Worm (Caenorhabditis elegans) whole organism, L3 larva: Measurements from ENCODE around the gene srx-84.

Experiments
- R02D3.7 ChIP-seq: fragments of 150-350 bp; optimal IDR thresholded peaks from 2 replicates; lab custom pipeline; 2014; ENCODE audit warnings: missing biosample characterization, missing genetic modification characterization
- ZK546.5 ChIP-seq: sonication (generic microtip); optimal IDR thresholded peaks from 2 replicates; lab custom pipeline; 2017; ENCODE audit warnings: missing biosample characterization, missing genetic modification characterization
- aly-2 ChIP-seq: fragments of 150-350 bp; optimal IDR thresholded peaks from 2 replicates; lab custom pipeline; 2014; ENCODE audit warnings: missing biosample characterization, missing genetic modification characterization
- ama-1 ChIP-seq: fragments of 150-350 bp; optimal IDR thresholded peaks from 2 replicates; lab custom pipeline; 2018
- ceh-16 ChIP-seq: sonication (generic microtip); optimal IDR thresholded peaks from 2 replicates; lab custom pipeline; 2017; ENCODE audit warnings: missing biosample characterization, missing genetic modification characterization
- ceh-28 ChIP-seq: fragments of 150-350 bp; optimal IDR thresholded peaks from 2 replicates; lab custom pipeline; 2014; ENCODE audit warnings: missing biosample characterization, missing genetic modification reagents, missing genetic modification characterization
- ceh-82 ChIP-seq: fragments of 150-350 bp; optimal IDR thresholded peaks from 2 replicates; lab custom pipeline; 2014; ENCODE audit warnings: missing biosample characterization, missing genetic modification characterization
- ceh-9 ChIP-seq: sonication (generic microtip); optimal IDR thresholded peaks from 2 replicates; lab custom pipeline; 2018; ENCODE audit warnings: missing biosample characterization, missing genetic modification characterization
- daf-12 ChIP-seq: fragments of 150-350 bp; optimal IDR thresholded peaks from 2 replicates; lab custom pipeline; 2014; ENCODE audit warnings: missing biosample characterization, missing genetic modification reagents, missing genetic modification characterization
- egl-27 ChIP-seq: sonication (generic microtip); optimal IDR thresholded peaks from 4 replicates; lab custom pipeline; 2017; ENCODE audit warnings: missing biosample characterization, missing genetic modification reagents, missing genetic modification characterization
- egl-5 ChIP-seq: fragments of 150-350 bp; optimal IDR thresholded peaks from 2 replicates; lab custom pipeline; 2017; ENCODE audit warnings: missing biosample characterization, missing genetic modification reagents, missing genetic modification characterization, inconsistent platforms
- elt-1 ChIP-seq: fragments of 150-350 bp; optimal IDR thresholded peaks from 2 replicates; lab custom pipeline; 2014; ENCODE audit warnings: missing biosample characterization, missing genetic modification characterization
- elt-2 ChIP-seq: sonication (generic microtip); optimal IDR thresholded peaks from 2 replicates; lab custom pipeline; 2016; ENCODE audit warnings: missing genetic modification reagents, mild to moderate bottlenecking, missing genetic modification characterization, missing compliant biosample characterization
- elt-3 ChIP-seq, 3 experiments: fragments of 150-350 bp in 1 of 3; sonication (generic microtip) in 2 of 3; optimal IDR thresholded peaks; 2 replicates in 2 of 3; 4 replicates in 1 of 3; lab custom pipeline; 2014 to 2017; ENCODE audit warnings: missing biosample characterization in 3 of 3, missing genetic modification characterization in 3 of 3
- eor-1 ChIP-seq, 2 experiments: fragments of 150-350 bp; optimal IDR thresholded peaks; 2 replicates each; lab custom pipeline; 2014 to 2018; ENCODE audit warnings: missing biosample characterization in 2 of 2, missing genetic modification characterization in 2 of 2
- fkh-10 ChIP-seq: sonication (generic microtip); optimal IDR thresholded peaks from 2 replicates; lab custom pipeline; 2017; ENCODE audit warnings: missing biosample characterization, missing genetic modification reagents, missing genetic modification characterization
- fkh-2 ChIP-seq: fragments of 150-350 bp; optimal IDR thresholded peaks from 2 replicates; lab custom pipeline; 2014; ENCODE audit warnings: missing biosample characterization, missing genetic modification reagents, missing genetic modification characterization
- fos-1 ChIP-seq: fragments of 150-350 bp; optimal IDR thresholded peaks from 2 replicates; lab custom pipeline; 2014; ENCODE audit warnings: missing biosample characterization, missing genetic modification characterization
- hmg-11 ChIP-seq: sonication (generic microtip); optimal IDR thresholded peaks from 2 replicates; lab custom pipeline; 2016; ENCODE audit warnings: missing genetic modification characterization, missing compliant biosample characterization
- jun-1 ChIP-seq: fragments of 150-350 bp; optimal IDR thresholded peaks from 2 replicates; lab custom pipeline; 2014; ENCODE audit warnings: missing biosample characterization, missing genetic modification reagents, missing genetic modification characterization
- lin-15B ChIP-seq: fragments of 150-350 bp; optimal IDR thresholded peaks from 2 replicates; lab custom pipeline; 2014; ENCODE audit warnings: missing biosample characterization, missing genetic modification characterization
- lin-39 ChIP-seq: fragments of 150-350 bp; optimal IDR thresholded peaks from 2 replicates; lab custom pipeline; 2018; ENCODE audit warnings: missing biosample characterization, missing genetic modification reagents, missing genetic modification characterization
- lsy-12 ChIP-seq: sonication (generic microtip); optimal IDR thresholded peaks from 2 replicates; lab custom pipeline; 2016; ENCODE audit warnings: mild to moderate bottlenecking, missing genetic modification characterization, missing compliant biosample characterization
- mdl-1 ChIP-seq: fragments of 150-350 bp; optimal IDR thresholded peaks from 2 replicates; lab custom pipeline; 2014; ENCODE audit warnings: missing biosample characterization, missing genetic modification characterization
- mml-1 ChIP-seq: fragments of 150-350 bp; sonication (generic microtip); optimal IDR thresholded peaks from 3 replicates; lab custom pipeline; 2014; ENCODE audit warnings: missing biosample characterization, missing genetic modification characterization
- nfya-1 ChIP-seq: sonication (generic microtip); optimal IDR thresholded peaks from 2 replicates; lab custom pipeline; 2017; ENCODE audit warnings: missing genetic modification characterization, mild to moderate bottlenecking, missing compliant biosample characterization, antibody characterized with exemption, moderate library complexity; ENCODE audit not compliant: insufficient read depth
- nhr-11 ChIP-seq: fragments of 150-350 bp; optimal IDR thresholded peaks from 2 replicates; lab custom pipeline; 2014; ENCODE audit warnings: missing biosample characterization, missing genetic modification characterization
- nhr-12 ChIP-seq: fragments of 150-350 bp; optimal IDR thresholded peaks from 2 replicates; lab custom pipeline; 2014; ENCODE audit warnings: missing biosample characterization, missing genetic modification characterization
- nhr-23 ChIP-seq: fragments of 150-350 bp; optimal IDR thresholded peaks from 2 replicates; lab custom pipeline; 2014; ENCODE audit warnings: missing biosample characterization, missing genetic modification reagents, missing genetic modification characterization
- nhr-237 ChIP-seq: fragments of 150-350 bp; optimal IDR thresholded peaks from 2 replicates; lab custom pipeline; 2014; ENCODE audit warnings: missing biosample characterization, missing genetic modification characterization
- nhr-25 ChIP-seq: sonication (generic microtip); optimal IDR thresholded peaks from 2 replicates; lab custom pipeline; 2017; ENCODE audit warnings: missing biosample characterization, missing genetic modification characterization
- nhr-28 ChIP-seq: fragments of 150-350 bp; optimal IDR thresholded peaks from 2 replicates; lab custom pipeline; 2014; ENCODE audit warnings: missing biosample characterization, missing genetic modification characterization
- nhr-43 ChIP-seq: sonication (generic microtip); optimal IDR thresholded peaks from 2 replicates; lab custom pipeline; 2016; ENCODE audit warnings: mild to moderate bottlenecking, missing genetic modification characterization, missing compliant biosample characterization; ENCODE audit not compliant: poor library complexity, severe bottlenecking
- nhr-67 ChIP-seq: fragments of 150-350 bp; optimal IDR thresholded peaks from 2 replicates; lab custom pipeline; 2014; ENCODE audit warnings: missing biosample characterization, missing genetic modification characterization
- nhr-76 ChIP-seq: fragments of 150-350 bp; sonication (generic microtip); optimal IDR thresholded peaks from 5 replicates; lab custom pipeline; 2014; ENCODE audit warnings: missing biosample characterization, missing genetic modification characterization
- nhr-77 ChIP-seq: fragments of 150-350 bp; optimal IDR thresholded peaks from 2 replicates; lab custom pipeline; 2014; ENCODE audit warnings: missing biosample characterization, missing genetic modification characterization
- pha-4 ChIP-seq: fragments of 150-350 bp; optimal IDR thresholded peaks from 2 replicates; lab custom pipeline; 2014; ENCODE audit warnings: missing biosample characterization, missing genetic modification reagents, missing genetic modification characterization
- pqm-1 ChIP-seq: fragments of 150-350 bp; optimal IDR thresholded peaks from 2 replicates; lab custom pipeline; 2017; ENCODE audit warnings: missing biosample characterization, missing genetic modification characterization, inconsistent platforms
- sea-2 ChIP-seq: fragments of 150-350 bp; sonication (generic microtip); optimal IDR thresholded peaks from 4 replicates; lab custom pipeline; 2014; ENCODE audit warnings: missing biosample characterization, missing genetic modification reagents, missing genetic modification characterization
- skn-1 ChIP-seq: fragments of 150-350 bp; optimal IDR thresholded peaks from 2 replicates; lab custom pipeline; 2014; ENCODE audit warnings: missing biosample characterization, missing genetic modification characterization
- snpc-4 ChIP-seq: fragments of 150-350 bp; optimal IDR thresholded peaks from 2 replicates; lab custom pipeline; 2014; ENCODE audit warnings: missing biosample characterization, missing genetic modification characterization
- unc-39 ChIP-seq: sonication (generic microtip); optimal IDR thresholded peaks from 4 replicates; lab custom pipeline; 2017; ENCODE audit warnings: missing biosample characterization, missing genetic modification characterization
- unc-62 ChIP-seq: fragments of 150-350 bp; sonication (generic microtip); optimal IDR thresholded peaks from 4 replicates; lab custom pipeline; 2014; ENCODE audit warnings: missing biosample characterization, missing genetic modification reagents, missing genetic modification characterization
- zag-1 ChIP-seq: fragments of 150-350 bp; optimal IDR thresholded peaks from 2 replicates; lab custom pipeline; 2014; ENCODE audit warnings: missing biosample characterization, missing genetic modification characterization
- ztf-11 ChIP-seq: fragments of 150-350 bp; optimal IDR thresholded peaks from 2 replicates; lab custom pipeline; 2014; ENCODE audit warnings: missing biosample characterization, missing genetic modification characterization
- ztf-4 ChIP-seq: fragments of 150-350 bp; optimal IDR thresholded peaks from 2 replicates; lab custom pipeline; 2014; ENCODE audit warnings: missing biosample characterization, missing genetic modification characterization

srx-84 gene

DNA sequence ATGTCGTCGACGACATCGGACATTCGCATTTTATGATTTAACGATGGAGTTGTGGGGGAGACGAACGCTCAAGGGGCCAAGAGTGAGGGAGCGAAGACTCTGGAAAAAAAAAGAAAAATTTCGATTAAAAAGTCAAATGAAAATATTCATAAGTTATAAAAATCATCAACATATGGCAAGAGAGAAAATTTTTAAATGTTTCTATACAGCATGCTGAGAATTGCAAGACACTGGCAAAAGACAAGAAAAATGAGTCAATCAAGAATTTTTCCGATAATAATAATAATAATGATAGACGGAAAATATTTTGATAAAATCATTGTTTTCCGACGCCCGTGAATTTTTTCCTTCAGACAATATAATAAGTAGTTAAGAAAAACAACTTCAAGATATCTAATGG is 38.3 kb downstream of the srx-84 start, which contains the start of gene sipa-1:
sipa-1 (minus strand) TSS at position 101 of the 400 bp plus-strand sequence.
- no peak for TF ChIP-seq snpc-4
- TF ChIP-seq ztf-4: no peak
- no peak for TF ChIP-seq nhr-23 (tag; lab: Kevin White, UChicago)

ce11 chrV:11638634-11639117 is 39.8 kb downstream of the srx-84 start:
- TF ChIP-seq jun-1 (tag; lab: Kevin White, UChicago) (peak; percentile 38), elt-3 (tag; optimal IDR thresholded peaks at IDR 0.05; lab: Kevin White, UChicago) (no peak), ZK546.5 (tag; lab: Kevin White, UChicago) (no peak), skn-1 (tag; lab: Kevin White, UChicago) (no peak), ztf-11 (no peak), lin-39 (tag; lab: Kevin White, UChicago) (peak; percentile 56), pha-4 (tag; lab: Kevin White, UChicago) (peak; percentile 83), nhr-25 (no peak), mdl-1 (tag; lab: Kevin White, UChicago) (peak; percentile 18), nhr-23 (tag; lab: Kevin White, UChicago) (no peak), unc-62 (no peak), lin-15B (tag; lab: Kevin White, UChicago) (no peak), egl-5 (peak; percentile 75), R02D3.7 (tag; lab: Kevin White, UChicago) (no peak), ceh-82 (tag; lab: Kevin White, UChicago) (no peak), ceh-28 (tag; lab: Kevin White, UChicago) (no peak), nfya-1 (tag; lab: Kevin White, UChicago) (peak; percentile 73), nhr-11 (tag; lab: Kevin White, UChicago) (peak; percentile 65), unc-39 (no peak), ceh-16 (tag; lab: Kevin White, UChicago) (no peak), fos-1 (no peak), snpc-4 (peak; percentile 30), nhr-43 (no peak), ztf-4 (no peak), zag-1 (tag; lab: Kevin White, UChicago) (no peak), hmg-11 (tag; lab: Kevin White, UChicago) (peak; percentile 6), lsy-12 (tag; lab: Kevin White, UChicago) (peak; percentile 51), mml-1 (tag; lab: Kevin White, UChicago) (no peak)
- TF ChIP-seq, all 47 proteins: peak for 10

DNA sequence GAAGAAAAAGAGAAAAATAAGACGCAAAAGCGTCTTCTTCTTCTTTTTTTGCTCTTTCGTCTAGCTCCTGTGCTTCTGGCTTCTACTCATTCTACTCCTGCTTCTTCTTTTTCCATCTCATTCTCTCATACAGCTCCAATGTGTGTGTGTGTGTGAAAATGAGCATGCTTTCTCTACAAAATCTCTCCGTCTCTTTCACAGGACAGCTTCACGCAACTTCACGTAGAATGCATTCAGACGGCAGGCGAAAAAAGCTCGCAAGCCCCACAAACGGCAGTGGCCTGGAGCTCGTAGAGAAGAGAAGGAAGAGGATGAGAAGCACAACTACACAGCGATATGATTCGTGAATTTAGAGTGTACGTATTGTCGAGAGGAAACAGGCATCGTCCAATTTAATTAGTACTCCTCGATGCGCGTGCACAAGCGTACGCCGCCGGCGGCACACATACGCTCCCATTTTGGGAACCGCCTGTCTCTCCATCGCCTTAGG is 42.4 kb downstream of the srx-84 start:
- TF ChIP-seq jun-1 (tag; lab: Kevin White, UChicago) (no peak), elt-1 (tag; lab: Kevin White, UChicago) (no peak), lin-15B (tag; lab: Kevin White, UChicago) (peak; percentile 36), hmg-11 (tag; lab: Kevin White, UChicago) (peak; percentile 27), elt-2 (no peak), nhr-237 (no peak), elt-3 (tag; optimal IDR thresholded peaks at IDR 0.05; lab: Kevin White, UChicago) (no peak), ztf-11 (no peak), nhr-77 (tag; lab: Kevin White, UChicago) (no peak), snpc-4 (peak; percentile 9), pqm-1 (no peak), nhr-28 (tag; lab: Kevin White, UChicago) (no peak), egl-27 (no peak), ama-1 (no peak), fkh-2 (tag; lab: Kevin White, UChicago) (no peak), unc-62 (peak; percentile 5), nhr-23 (tag; lab: Kevin White, UChicago) (no peak), ZK546.5 (tag; lab: Kevin White, UChicago) (no peak), skn-1 (tag; lab: Kevin White, UChicago) (peak; percentile 59), ceh-16 (tag; lab: Kevin White, UChicago) (no peak), pha-4 (tag; lab: Kevin White, UChicago) (no peak), nhr-12 (tag; lab: Kevin White, UChicago) (no peak), daf-12 (tag; lab: Kevin White, UChicago) (no peak), aly-2 (tag; lab: Kevin White, UChicago) (no peak), egl-5 (peak; percentile 16), R02D3.7 (tag; lab: Kevin White, UChicago) (no peak), ztf-4 (no peak), nhr-11 (tag; lab: Kevin White, UChicago) (peak; percentile 33), mml-1 (tag; lab: Kevin White, UChicago) (no peak), sea-2 (no peak), nhr-67 (no peak), nhr-76 (no peak), mdl-1 (tag; lab: Kevin White, UChicago) (peak; percentile 54), nfya-1 (tag; lab: Kevin White, UChicago) (peak; percentile 74), zag-1 (tag; lab: Kevin White, UChicago) (peak; percentile 14), eor-1 (tag; optimal IDR thresholded peaks at IDR 0.05; lab: Kevin White, UChicago) (no peak), nhr-25 (no peak), fkh-10 (GFP tag; lab: Kevin White, UChicago) (peak; percentile 77), lsy-12 (tag; lab: Kevin White, UChicago) (no peak), ceh-9 (tag; lab: Kevin White, UChicago) (no peak), lin-39 (tag; lab: Kevin White, UChicago) (peak; percentile 56), unc-39 (no peak), fos-1 (no peak)
